Worm (Caenorhabditis elegans) whole organism, early embryonic: ENCODE results near the gene Y26G10.4.

ENCODE experiments used
- B0310.2 ChIP-seq: sonication (generic microtip); optimal IDR thresholded peaks from 2 replicates; lab custom pipeline; 2016; ENCODE audit warnings: mild to moderate bottlenecking, missing genetic modification characterization, missing compliant biosample characterization
- F13C5.2 ChIP-seq: sonication (generic microtip); optimal IDR thresholded peaks from 2 replicates; lab custom pipeline; 2017; ENCODE audit warnings: mild to moderate bottlenecking, missing genetic modification characterization, inconsistent platforms, missing compliant biosample characterization
- aly-1 ChIP-seq: sonication (generic microtip); optimal IDR thresholded peaks from 2 replicates; lab custom pipeline; 2016; ENCODE audit warnings: missing genetic modification characterization, missing compliant biosample characterization
- ama-1 ChIP-seq: fragments of 150-350 bp; optimal IDR thresholded peaks from 2 replicates; lab custom pipeline; 2014
- ceh-13 ChIP-seq: fragments of 200-800 bp; sonication (Bioruptor generic); optimal IDR thresholded peaks from 2 replicates; lab custom pipeline; 2018; ENCODE audit warnings: mild to moderate bottlenecking, missing genetic modification characterization, missing compliant biosample characterization
- ceh-36 ChIP-seq: sonication (generic microtip); optimal IDR thresholded peaks from 2 replicates; lab custom pipeline; 2016; ENCODE audit warnings: missing genetic modification characterization, inconsistent platforms, missing compliant biosample characterization
- ets-7 ChIP-seq: sonication (generic microtip); optimal IDR thresholded peaks from 2 replicates; lab custom pipeline; 2016; ENCODE audit warnings: missing genotype, missing genetic modification characterization, missing compliant biosample characterization
- flt-1 ChIP-seq: fragments of 200-800 bp; sonication (Bioruptor generic); IDR thresholded peaks from 2 replicates; pipeline ENCODE4 v1.3.6; 2022; ENCODE audit warnings: missing genetic modification characterization, missing compliant biosample characterization
- hmbx-1 ChIP-seq: sonication (generic microtip); optimal IDR thresholded peaks from 2 replicates; lab custom pipeline; 2016; ENCODE audit warnings: mild to moderate bottlenecking, missing genetic modification characterization, missing compliant biosample characterization
- hmg-4 ChIP-seq: fragments of 200-800 bp; sonication (Bioruptor generic); optimal IDR thresholded peaks from 2 replicates; lab custom pipeline; 2018; ENCODE audit warnings: mild to moderate bottlenecking, missing genetic modification characterization, missing compliant biosample characterization
- hnd-1 ChIP-seq: sonication (generic microtip); optimal IDR thresholded peaks from 2 replicates; lab custom pipeline; 2016; ENCODE audit warnings: missing genetic modification characterization, missing compliant biosample characterization
- pes-1 ChIP-seq: fragments of 200-800 bp; sonication (Bioruptor generic); IDR thresholded peaks from 2 replicates; pipeline ENCODE4 v1.3.6; 2022; ENCODE audit warnings: missing genetic modification reagents, missing genetic modification characterization, missing compliant biosample characterization
- scrt-1 ChIP-seq: fragments of 200-800 bp; sonication (Bioruptor generic); IDR thresholded peaks from 2 replicates; pipeline ENCODE4 v1.3.6; 2022; ENCODE audit warnings: missing genetic modification characterization, missing compliant biosample characterization
- sea-1 ChIP-seq: fragments of 200-800 bp; sonication (Bioruptor generic); conservative IDR thresholded peaks from 2 replicates; pipeline ENCODE4 v1.3.6; 2022; ENCODE audit warnings: missing genetic modification characterization, missing compliant biosample characterization
- tbx-11 ChIP-seq: fragments of 200-800 bp; sonication (Bioruptor generic); IDR thresholded peaks from 2 replicates; pipeline ENCODE4 v1.3.6; 2022; ENCODE audit warnings: missing genetic modification characterization, missing compliant biosample characterization
- tbx-37 ChIP-seq: fragments of 200-800 bp; sonication (Bioruptor generic); conservative IDR thresholded peaks from 2 replicates; pipeline ENCODE4 v1.3.6; 2022; ENCODE audit warnings: missing genetic modification reagents, missing genetic modification characterization, missing compliant biosample characterization
- tra-4 ChIP-seq: sonication (generic microtip); optimal IDR thresholded peaks from 2 replicates; lab custom pipeline; 2017; ENCODE audit warnings: missing genetic modification characterization, missing compliant biosample characterization

The Y26G10.4 gene

ce11 chrV:17706217-17706806 is 7.3 kb upstream of the Y26G10.4 start:
- no peak for TF ChIP-seq tra-4 (tag; lab: Kevin White, UChicago)
- no peak for TF ChIP-seq aly-1
- TF ChIP-seq ceh-36 (tag; lab: Kevin White, UChicago) = no peak
- TF ChIP-seq F13C5.2 (tag; lab: Kevin White, UChicago) = no peak
- no peak for TF ChIP-seq hnd-1 (tag; lab: Kevin White, UChicago)
- TF ChIP-seq B0310.2 (tag; lab: Kevin White, UChicago) = no peak
- TF ChIP-seq ama-1 (lab: Kevin White, UChicago) = no peak
- no peak for TF ChIP-seq tbx-37
- no peak for TF ChIP-seq hmg-4 (GFP tag; lab: Kevin White, UChicago)

- TF ChIP-seq hmbx-1 (tag; lab: Kevin White, UChicago) = no peak
- TF ChIP-seq scrt-1 (GFP tag; lab: Robert Waterston, UW) = no peak
- no peak for TF ChIP-seq tbx-11
- TF ChIP-seq flt-1 (GFP tag; lab: Robert Waterston, UW) = no peak
- TF ChIP-seq ets-7 = no peak
- TF ChIP-seq aly-1 = no peak
- no peak for TF ChIP-seq hmg-4 (GFP tag; lab: Kevin White, UChicago)
- no peak for TF ChIP-seq B0310.2 (tag; lab: Kevin White, UChicago)
- TF ChIP-seq tra-4 (tag; lab: Kevin White, UChicago) = no peak
Observed at ce11 chrV:17705814-17706213, 6.8 kb upstream of the Y26G10.4 start, which contains the start of gene W06D12.6. Gene W06D12.6, plus strand, starts transcription at chrV:17706114.

ce11 chrV:17700728-17701262 is 1.8 kb upstream of the Y26G10.4 start, which contains the start of the genes Y26G10.5 and srh-32:
Gene Y26G10.5, minus strand, starts transcription at chrV:17700828.
Gene srh-32, plus strand, starts transcription at chrV:17701212.
- TF ChIP-seq ets-7 (no peak), pes-1 (GFP tag; lab: Robert Waterston, UW) (no peak), hmg-4 (GFP tag; lab: Kevin White, UChicago) (no peak), scrt-1 (GFP tag; lab: Robert Waterston, UW) (no peak), ceh-13 (GFP tag; lab: Kevin White, UChicago) (no peak), flt-1 (GFP tag; lab: Robert Waterston, UW) (no peak)

- TF ChIP-seq tra-4 (tag; lab: Kevin White, UChicago) (no peak), tbx-11 (no peak), sea-1 (GFP tag; lab: Robert Waterston, UW) (no peak), tbx-37 (no peak), ceh-36 (tag; lab: Kevin White, UChicago) (no peak), ets-7 (no peak), flt-1 (GFP tag; lab: Robert Waterston, UW) (no peak), F13C5.2 (tag; lab: Kevin White, UChicago) (no peak), ceh-13 (GFP tag; lab: Kevin White, UChicago) (no peak), ama-1 (lab: Kevin White, UChicago) (no peak), hnd-1 (tag; lab: Kevin White, UChicago) (no peak), B0310.2 (tag; lab: Kevin White, UChicago) (no peak), scrt-1 (GFP tag; lab: Robert Waterston, UW) (no peak), hmg-4 (GFP tag; lab: Kevin White, UChicago) (no peak)
Observed at ce11 chrV:17699659-17700058, 662 bp upstream of the Y26G10.4 start, which contains the start of gene Y26G10.6. Gene Y26G10.6, plus strand, starts transcription at chrV:17699959.

ce11 chrV:17696753-17697152 is 2.2 kb downstream of the Y26G10.4 start, which contains the start of gene spp-29:
Gene spp-29, minus strand, starts transcription at chrV:17696853.
- TF ChIP-seq ets-7 (no peak), aly-1 (no peak), flt-1 (GFP tag; lab: Robert Waterston, UW) (no peak), sea-1 (GFP tag; lab: Robert Waterston, UW) (no peak), pes-1 (GFP tag; lab: Robert Waterston, UW) (no peak), hmg-4 (GFP tag; lab: Kevin White, UChicago) (no peak), tbx-37 (no peak), ceh-13 (GFP tag; lab: Kevin White, UChicago) (no peak), tbx-11 (no peak)

- TF ChIP-seq flt-1 (GFP tag; lab: Robert Waterston, UW) (no peak), ama-1 (lab: Kevin White, UChicago) (no peak), pes-1 (GFP tag; lab: Robert Waterston, UW) (no peak), aly-1 (no peak), tra-4 (tag; lab: Kevin White, UChicago) (no peak), F13C5.2 (tag; lab: Kevin White, UChicago) (no peak), tbx-37 (no peak), hmbx-1 (tag; lab: Kevin White, UChicago) (no peak), ets-7 (no peak), hnd-1 (tag; lab: Kevin White, UChicago) (no peak), sea-1 (GFP tag; lab: Robert Waterston, UW) (no peak), ceh-36 (tag; lab: Kevin White, UChicago) (no peak)
Observed at ce11 chrV:17695802-17696201, 3.2 kb downstream of the Y26G10.4 start, which contains the start of gene Y26G10.1. Gene Y26G10.1, minus strand, starts transcription at chrV:17695902.

ce11 chrV:17694260-17694659 is 4.7 kb downstream of the Y26G10.4 start:
- TF ChIP-seq hmg-4 (GFP tag; lab: Kevin White, UChicago) = no peak

- TF ChIP-seq tbx-37 (no peak), hmg-4 (GFP tag; lab: Kevin White, UChicago) (no peak), pes-1 (GFP tag; lab: Robert Waterston, UW) (no peak), B0310.2 (tag; lab: Kevin White, UChicago) (no peak), ets-7 (no peak), aly-1 (no peak)
Observed at ce11 chrV:17690922-17691321, 8.1 kb downstream of the Y26G10.4 start, which contains the start of gene F59A1.13. Gene F59A1.13, minus strand, starts transcription at chrV:17691022.
